Worm (Caenorhabditis elegans) whole organism, midembryonic: Measurements from ENCODE around the gene unc-129.
A peak's percentile ranks its signal among the peaks of the same experiment; 100 is the strongest.

Source experiments
- T22C8.4 ChIP-seq: fragments of 200-800 bp; sonication (Bioruptor generic); IDR thresholded peaks from 2 replicates; pipeline ENCODE4 v1.3.6; 2022; ENCODE audit warnings: missing genetic modification characterization, missing compliant biosample characterization
- cog-1 ChIP-seq: sonication (generic microtip); optimal IDR thresholded peaks from 2 replicates; lab custom pipeline; 2016; ENCODE audit warnings: missing genetic modification characterization, missing compliant biosample characterization
- flt-1 ChIP-seq: fragments of 200-800 bp; sonication (Bioruptor generic); IDR thresholded peaks from 2 replicates; pipeline ENCODE4 v1.3.6; 2022; ENCODE audit warnings: missing genetic modification characterization, missing compliant biosample characterization
- klf-2 ChIP-seq: fragments of 200-800 bp; sonication (Bioruptor generic); conservative IDR thresholded peaks from 2 replicates; pipeline ENCODE4 v1.3.6; 2022; ENCODE audit warnings: missing genetic modification reagents, missing genetic modification characterization, missing compliant biosample characterization
- med-1 ChIP-seq: sonication (generic microtip); optimal IDR thresholded peaks from 2 replicates; lab custom pipeline; 2017; ENCODE audit warnings: missing genetic modification characterization, mild to moderate bottlenecking, missing compliant biosample characterization, antibody characterized with exemption, missing genetic modification reagents; ENCODE audit not compliant: insufficient read depth
- ref-1 ChIP-seq: fragments of 200-800 bp; sonication (Bioruptor generic); conservative IDR thresholded peaks from 2 replicates; pipeline ENCODE4 v1.3.6; 2022; ENCODE audit warnings: missing genetic modification reagents, missing genetic modification characterization, missing compliant biosample characterization
- tab-1 ChIP-seq: fragments of 200-800 bp; sonication (Bioruptor generic); IDR thresholded peaks from 2 replicates; pipeline ENCODE4 v1.3.6; 2022; ENCODE audit warnings: missing genetic modification characterization, missing compliant biosample characterization
- ztf-23 ChIP-seq: fragments of 200-800 bp; sonication (Bioruptor generic); IDR thresholded peaks from 2 replicates; pipeline ENCODE4 v1.3.6; 2022; ENCODE audit warnings: missing genetic modification reagents, missing genetic modification characterization, missing compliant biosample characterization
- ztf-29 ChIP-seq: fragments of 200-800 bp; sonication (Bioruptor generic); IDR thresholded peaks from 2 replicates; pipeline ENCODE4 v1.3.6; 2022; ENCODE audit warnings: missing genetic modification reagents, missing genetic modification characterization, missing compliant biosample characterization

The unc-129 gene

ce11 chrIV:8967990-8968389 is 37.2 kb downstream of the unc-129 start, which contains the start of gene suex-2:
TSS of gene suex-2 (plus strand) at chrIV:8968290.
- TF ChIP-seq T22C8.4 (no peak), flt-1 (GFP tag; lab: Robert Waterston, UW) (no peak), klf-2 (GFP tag; lab: Robert Waterston, UW) (no peak), tab-1 (GFP tag; lab: Robert Waterston, UW) (no peak), ztf-23 (GFP tag; lab: Robert Waterston, UW) (no peak), med-1 (GFP tag; lab: Kevin White, UChicago) (no peak), cog-1 (no peak), ztf-29 (no peak), ref-1 (no peak)

ce11 chrIV:8965883-8966282 is 39.3 kb downstream of the unc-129 start, which contains the start of gene C53B4.2:
TSS of gene C53B4.2 (plus strand) at chrIV:8966183.
- TF ChIP-seq T22C8.4 (no peak), med-1 (GFP tag; lab: Kevin White, UChicago) (no peak), ztf-23 (GFP tag; lab: Robert Waterston, UW) (no peak), klf-2 (GFP tag; lab: Robert Waterston, UW) (no peak), tab-1 (GFP tag; lab: Robert Waterston, UW) (no peak), ref-1 (no peak), cog-1 (no peak), flt-1 (GFP tag; lab: Robert Waterston, UW) (no peak), ztf-29 (no peak)

DNA sequence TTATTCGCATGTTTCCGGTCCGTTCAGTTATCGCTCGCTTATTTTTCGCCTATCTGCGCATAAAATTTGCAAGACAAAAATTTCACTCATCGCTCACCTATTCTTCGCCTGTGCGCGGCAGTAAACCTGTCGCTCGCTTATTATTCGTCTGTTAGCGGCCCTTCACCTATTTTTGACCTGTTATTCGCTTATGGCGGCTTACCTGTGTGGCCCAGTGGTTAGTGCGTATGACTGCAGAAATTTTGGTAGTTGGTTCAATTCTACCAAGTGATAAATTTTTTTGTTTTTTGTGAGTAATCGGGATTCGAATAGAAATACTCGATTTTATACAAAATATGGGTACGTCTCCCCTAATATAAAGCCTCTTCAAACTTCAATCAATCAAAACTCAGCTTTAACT is 41.2 kb downstream of the unc-129 start:
- TF ChIP-seq ztf-23 (GFP tag; lab: Robert Waterston, UW) (peak; percentile 82), ztf-29 (peak; percentile 88), ref-1 (peak; percentile 72), klf-2 (GFP tag; lab: Robert Waterston, UW) (peak; percentile 82), tab-1 (GFP tag; lab: Robert Waterston, UW) (peak; percentile 90), T22C8.4 (peak; percentile 79)

DNA sequence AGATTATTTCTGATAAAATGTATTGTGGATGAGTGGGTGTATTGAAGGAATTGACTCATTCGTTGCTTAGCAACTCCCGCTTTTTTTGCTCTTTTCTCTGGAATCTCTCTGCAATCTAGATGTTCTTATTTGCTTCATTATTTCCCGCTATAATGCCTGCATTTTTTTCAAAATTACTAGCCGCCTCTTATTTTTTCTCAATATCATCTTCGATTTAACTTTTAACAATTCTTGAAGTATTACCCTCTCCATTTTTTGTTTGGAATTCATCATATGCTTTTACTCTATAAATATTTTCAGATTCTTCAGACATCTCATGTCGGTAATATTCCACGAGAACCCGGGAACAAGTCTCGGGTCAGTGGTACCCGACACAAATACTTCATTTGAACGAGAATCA is 49.0 kb downstream of the unc-129 start, which contains the start of gene tpra-1:
Gene tpra-1, plus strand, starts transcription at position 301 of the 400 bp plus-strand sequence.
- no peak for TF ChIP-seq med-1 (GFP tag; lab: Kevin White, UChicago)
- no peak for TF ChIP-seq flt-1 (GFP tag; lab: Robert Waterston, UW)
- no peak for TF ChIP-seq cog-1
- no peak for TF ChIP-seq klf-2 (GFP tag; lab: Robert Waterston, UW)
- TF ChIP-seq ztf-23 (GFP tag; lab: Robert Waterston, UW): no peak
- no peak for TF ChIP-seq tab-1 (GFP tag; lab: Robert Waterston, UW)
- no peak for TF ChIP-seq ref-1
- TF ChIP-seq T22C8.4: no peak
- TF ChIP-seq ztf-29: no peak

- no peak for TF ChIP-seq ref-1
- no peak for TF ChIP-seq ztf-29
- TF ChIP-seq ztf-23 (GFP tag; lab: Robert Waterston, UW): no peak
- TF ChIP-seq T22C8.4: no peak
- no peak for TF ChIP-seq klf-2 (GFP tag; lab: Robert Waterston, UW)
- no peak for TF ChIP-seq med-1 (GFP tag; lab: Kevin White, UChicago)
- no peak for TF ChIP-seq flt-1 (GFP tag; lab: Robert Waterston, UW)
- TF ChIP-seq cog-1: no peak
- TF ChIP-seq tab-1 (GFP tag; lab: Robert Waterston, UW): no peak
Measured at ce11 chrIV:8954126-8954525, 51.1 kb downstream of the unc-129 start.
